Worm (Caenorhabditis elegans) whole organism, young adult: ENCODE data around the gene nduv-3.
"Not testable (repeated sequence)": the region's sequence is repeated elsewhere in the genome, so short reads cannot be mapped to it uniquely, and the experiment has no call there.

Source experiments
- B0035.1 ChIP-seq: sonication (generic microtip); optimal IDR thresholded peaks from 2 replicates; lab custom pipeline; 2016; ENCODE audit warnings: missing genetic modification characterization, mild to moderate bottlenecking, missing compliant biosample characterization, missing genotype, missing genetic modification reagents
- C17E4.6 ChIP-seq: fragments of 200-800 bp; sonication (Bioruptor generic); IDR thresholded peaks from 2 replicates; pipeline ENCODE4 v1.3.6; 2022; ENCODE audit warnings: missing genetic modification reagents, missing genetic modification characterization, missing compliant biosample characterization
- D2030.7 ChIP-seq: fragments of 200-800 bp; sonication (Bioruptor generic); IDR thresholded peaks from 2 replicates; pipeline ENCODE4 v1.3.6; 2022; ENCODE audit warnings: missing genetic modification reagents, missing genetic modification characterization, missing compliant biosample characterization
- F33H1.4 ChIP-seq: fragments of 200-800 bp; sonication (Bioruptor generic); IDR thresholded peaks from 2 replicates; pipeline ENCODE4 v1.3.6; 2022; ENCODE audit warnings: missing genetic modification reagents, missing genetic modification characterization, missing compliant biosample characterization
- K12H6.12 ChIP-seq: fragments of 200-800 bp; sonication (Bioruptor generic); optimal IDR thresholded peaks from 2 replicates; lab custom pipeline; 2018; ENCODE audit warnings: mild to moderate bottlenecking, missing genetic modification characterization, missing compliant biosample characterization
- Y79H2A.3 ChIP-seq: fragments of 200-800 bp; sonication (Bioruptor generic); conservative IDR thresholded peaks from 2 replicates; pipeline ENCODE4 v1.3.6; 2022; ENCODE audit warnings: missing genetic modification reagents, missing genetic modification characterization, missing compliant biosample characterization
- akir-1 ChIP-seq: fragments of 200-800 bp; sonication (Bioruptor generic); optimal IDR thresholded peaks from 2 replicates; lab custom pipeline; 2018; ENCODE audit warnings: mild to moderate bottlenecking, missing genetic modification characterization, moderate library complexity, missing compliant biosample characterization
- attf-3 ChIP-seq: fragments of 200-800 bp; sonication (Bioruptor generic); conservative IDR thresholded peaks from 2 replicates; pipeline ENCODE4 v1.3.6; 2022; ENCODE audit warnings: missing genetic modification reagents, missing genetic modification characterization, missing compliant biosample characterization
- attf-6 ChIP-seq: fragments of 200-800 bp; sonication (Bioruptor generic); IDR thresholded peaks from 2 replicates; pipeline ENCODE4 v1.3.6; 2022; ENCODE audit warnings: missing genetic modification reagents, missing genetic modification characterization, missing compliant biosample characterization
- bed-1 ChIP-seq: fragments of 200-800 bp; sonication (Bioruptor generic); IDR thresholded peaks from 2 replicates; pipeline ENCODE4 v1.3.6; 2022; ENCODE audit warnings: missing genetic modification reagents, missing genetic modification characterization, missing compliant biosample characterization
- cebp-1 ChIP-seq, 2 experiments: fragments of 200-800 bp in 1 of 2; sonication (Bioruptor generic) in 1 of 2; sonication (generic microtip) in 1 of 2; IDR thresholded peaks in 1 of 2; optimal IDR thresholded peaks in 1 of 2; 2 replicates each; pipeline versions ENCODE4 v1.3.6 to Lab custom; 2017 to 2022; ENCODE audit warnings: missing compliant biosample characterization in 2 of 2, missing genetic modification characterization in 2 of 2, mild to moderate bottlenecking in 1 of 2, missing genetic modification reagents in 1 of 2, moderate library complexity in 1 of 2
- dox-1 ChIP-seq: fragments of 200-800 bp; sonication (Bioruptor generic); IDR thresholded peaks from 2 replicates; pipeline ENCODE4 v1.3.6; 2022; ENCODE audit warnings: missing genetic modification reagents, missing genetic modification characterization, missing compliant biosample characterization
- efl-1 ChIP-seq: fragments of 150-350 bp; optimal IDR thresholded peaks from 2 replicates; lab custom pipeline; 2014; ENCODE audit warnings: missing biosample characterization, missing genetic modification reagents, missing genetic modification characterization
- gei-17 ChIP-seq: fragments of 200-800 bp; sonication (Bioruptor generic); optimal IDR thresholded peaks from 2 replicates; lab custom pipeline; 2018; ENCODE audit warnings: mild to moderate bottlenecking, missing genetic modification characterization, missing compliant biosample characterization
- hlh-26 ChIP-seq: fragments of 200-800 bp; sonication (Bioruptor generic); conservative IDR thresholded peaks from 2 replicates; pipeline ENCODE4 v1.3.6; 2022; ENCODE audit warnings: missing genetic modification reagents, missing genetic modification characterization, missing compliant biosample characterization
- hsf-1 ChIP-seq: fragments of 200-800 bp; sonication (Bioruptor generic); IDR thresholded peaks from 2 replicates; pipeline ENCODE4 v1.3.6; 2022; ENCODE audit warnings: missing genetic modification reagents, missing genetic modification characterization, missing compliant biosample characterization
- lin-35 ChIP-seq, 3 experiments: fragments of 150-350 bp in 2 of 3; sonication (generic microtip) in 1 of 3; optimal IDR thresholded peaks; 2 replicates each; lab custom pipeline; 2014 to 2018; ENCODE audit warnings: missing biosample characterization in 3 of 3, missing genetic modification characterization in 3 of 3, missing genetic modification reagents in 3 of 3
- lin-40 ChIP-seq: sonication (generic microtip); optimal IDR thresholded peaks from 2 replicates; lab custom pipeline; 2016; ENCODE audit warnings: missing genetic modification characterization, mild to moderate bottlenecking, missing compliant biosample characterization, missing genotype, missing genetic modification reagents
- lin-54 ChIP-seq: fragments of 200-800 bp; sonication (Bioruptor generic); optimal IDR thresholded peaks from 2 replicates; lab custom pipeline; 2018; ENCODE audit warnings: mild to moderate bottlenecking, missing genetic modification characterization, missing compliant biosample characterization
- lsl-1 ChIP-seq: fragments of 200-800 bp; sonication (Bioruptor generic); optimal IDR thresholded peaks from 2 replicates; lab custom pipeline; 2018; ENCODE audit warnings: mild to moderate bottlenecking, missing genetic modification characterization, moderate library complexity, missing compliant biosample characterization
- lsy-27 ChIP-seq: sonication (generic microtip); optimal IDR thresholded peaks from 2 replicates; lab custom pipeline; 2017; ENCODE audit warnings: missing genetic modification characterization, mild to moderate bottlenecking, missing compliant biosample characterization, antibody characterized with exemption, missing genotype, borderline replicate concordance; ENCODE audit not compliant: insufficient read depth
- madf-6 ChIP-seq: fragments of 200-800 bp; sonication (Bioruptor generic); IDR thresholded peaks from 2 replicates; pipeline ENCODE4 v1.3.6; 2022; ENCODE audit warnings: missing genetic modification reagents, missing genetic modification characterization, missing compliant biosample characterization
- madf-8 ChIP-seq: fragments of 200-800 bp; sonication (Bioruptor generic); conservative IDR thresholded peaks from 2 replicates; pipeline ENCODE4 v1.3.6; 2022; ENCODE audit warnings: missing genetic modification reagents, missing genetic modification characterization, missing compliant biosample characterization
- mes-4 ChIP-seq: sonication (generic microtip); optimal IDR thresholded peaks from 2 replicates; lab custom pipeline; 2016; ENCODE audit warnings: missing genotype, missing genetic modification characterization, missing compliant biosample characterization
- nhr-120 ChIP-seq: fragments of 200-800 bp; sonication (Bioruptor generic); IDR thresholded peaks from 2 replicates; pipeline ENCODE4 v1.3.6; 2022; ENCODE audit warnings: missing genetic modification characterization, missing compliant biosample characterization
- pbrm-1 ChIP-seq: fragments of 200-800 bp; sonication (Bioruptor generic); IDR thresholded peaks from 2 replicates; pipeline ENCODE4 v1.3.6; 2022; ENCODE audit warnings: missing genetic modification reagents, missing genetic modification characterization, missing compliant biosample characterization
- repo-1 ChIP-seq: sonication (generic microtip); optimal IDR thresholded peaks from 2 replicates; lab custom pipeline; 2017; ENCODE audit warnings: mild to moderate bottlenecking, missing genetic modification characterization, missing compliant biosample characterization
- sdz-38 ChIP-seq: sonication (generic microtip); optimal IDR thresholded peaks from 2 replicates; lab custom pipeline; 2016; ENCODE audit warnings: missing genotype, missing genetic modification characterization, missing compliant biosample characterization
- sea-2 ChIP-seq: fragments of 200-800 bp; sonication (Bioruptor generic); IDR thresholded peaks from 2 replicates; pipeline ENCODE4 v1.3.6; 2022; ENCODE audit warnings: missing genetic modification characterization, missing compliant biosample characterization
- sptf-2 ChIP-seq: fragments of 200-800 bp; sonication (Bioruptor generic); optimal IDR thresholded peaks from 2 replicates; lab custom pipeline; 2018; ENCODE audit warnings: mild to moderate bottlenecking, missing genetic modification characterization, missing compliant biosample characterization
- tbx-9 ChIP-seq: sonication (generic microtip); optimal IDR thresholded peaks from 2 replicates; lab custom pipeline; 2016; ENCODE audit warnings: borderline replicate concordance, missing genetic modification characterization, inconsistent platforms, missing compliant biosample characterization
- unc-62 ChIP-seq: fragments of 150-350 bp; optimal IDR thresholded peaks from 2 replicates; lab custom pipeline; 2014; ENCODE audit warnings: missing biosample characterization, missing genetic modification reagents, missing genetic modification characterization
- xnd-1 ChIP-seq: sonication (generic microtip); optimal IDR thresholded peaks from 2 replicates; lab custom pipeline; 2016; ENCODE audit warnings: missing genotype, missing genetic modification reagents, missing genetic modification characterization, missing compliant biosample characterization
- ztf-18 ChIP-seq: sonication (generic microtip); optimal IDR thresholded peaks from 2 replicates; lab custom pipeline; 2016; ENCODE audit warnings: missing genotype, mild to moderate bottlenecking, missing genetic modification characterization, missing compliant biosample characterization
- ztf-25 ChIP-seq: fragments of 200-800 bp; sonication (Bioruptor generic); IDR thresholded peaks from 2 replicates; pipeline ENCODE4 v1.3.6; 2022; ENCODE audit warnings: missing genetic modification reagents, missing genetic modification characterization, missing compliant biosample characterization
- ztf-28 ChIP-seq: fragments of 200-800 bp; sonication (Bioruptor generic); IDR thresholded peaks from 2 replicates; pipeline ENCODE4 v1.3.6; 2022; ENCODE audit warnings: missing genetic modification reagents, missing genetic modification characterization, missing compliant biosample characterization
- ztf-3 ChIP-seq: fragments of 200-800 bp; sonication (Bioruptor generic); optimal IDR thresholded peaks from 2 replicates; lab custom pipeline; 2018; ENCODE audit warnings: mild to moderate bottlenecking, missing genetic modification characterization, missing compliant biosample characterization

Gene nduv-3

ce11 chrIV:2666586-2667100, 25.5 kb downstream of the nduv-3 start, which contains the start of gene Y69A2AR.1 (continued):
- TF ChIP-seq ztf-25 (GFP tag; lab: Robert Waterston, UW) (no peak), hlh-26 (GFP tag; lab: Robert Waterston, UW) (no peak), mes-4 (no peak), C17E4.6 (no peak), attf-3 (0 out of 2 replicates have a peak, but pooled peaks have one; percentile 24), sdz-38 (tag; lab: Kevin White, UChicago) (no peak), ztf-18 (no peak), sea-2 (GFP tag; lab: Robert Waterston, UW) (no peak)

DNA sequence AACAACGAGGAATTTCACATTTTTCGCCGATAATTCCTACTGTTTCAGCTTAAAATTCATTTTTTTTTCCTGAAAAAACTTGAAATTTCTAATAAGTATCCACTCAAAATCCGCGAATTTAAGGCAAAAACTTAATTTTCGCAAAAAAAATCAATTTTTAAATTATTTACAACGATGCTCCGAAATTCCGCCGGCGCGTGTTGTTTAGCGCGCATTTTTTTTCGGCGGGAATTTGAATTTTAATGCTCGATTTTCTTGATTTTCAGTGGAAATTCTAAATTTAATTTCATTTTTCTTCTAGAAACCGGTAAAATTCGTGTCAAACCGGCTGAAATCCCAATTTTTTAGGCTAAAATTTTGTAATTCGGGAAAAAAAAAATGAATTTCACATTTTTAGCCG, 27.0 kb downstream of the nduv-3 start:
- TF ChIP-seq attf-3 (peak; percentile 87), lin-54 (GFP tag; lab: Kevin White, UChicago) (peak; percentile 14), madf-6 (GFP tag; lab: Robert Waterston, UW) (0 out of 2 replicates have a peak, but pooled peaks have one; percentile 14)

ce11 chrIV:2670664-2671063, 29.6 kb downstream of the nduv-3 start:
- TF ChIP-seq lin-54 (GFP tag; lab: Kevin White, UChicago) (peak; percentile 52), efl-1 (GFP tag; lab: Kevin White, UChicago) (peak; percentile 6), attf-3 (peak; percentile 93), madf-8 (GFP tag; lab: Robert Waterston, UW) (no peak), lin-35 (GFP tag; optimal IDR thresholded peaks at IDR 0.05; lab: Kevin White, UChicago) (peak in 1 of 3 experiments; percentile 40)

ce11 chrIV:2671361-2671760, 30.3 kb downstream of the nduv-3 start:
- peak; percentile 77 for TF ChIP-seq attf-3
- 0 out of 2 replicates have a peak, but pooled peaks have one; percentile 18 for TF ChIP-seq D2030.7 (GFP tag; lab: Robert Waterston, UW)
- TF ChIP-seq madf-6 (GFP tag; lab: Robert Waterston, UW), result peak; percentile 71
- peak; percentile 35 for TF ChIP-seq xnd-1 (tag; lab: Kevin White, UChicago)
- peak; percentile 89 for TF ChIP-seq ztf-18
- TF ChIP-seq hsf-1 (GFP tag; lab: Robert Waterston, UW), result peak; percentile 55; the same call in 1 of the 2 replicates
- TF ChIP-seq F33H1.4 (GFP tag; lab: Robert Waterston, UW), result peak; percentile 46
- peak; percentile 19; the same call in 1 of the 2 replicates for TF ChIP-seq dox-1
- TF ChIP-seq ztf-28 (GFP tag; lab: Robert Waterston, UW), result 0 out of 2 replicates have a peak, but pooled peaks have one; percentile 22
- TF ChIP-seq madf-8 (GFP tag; lab: Robert Waterston, UW), result peak; percentile 63

- not testable (repeated sequence) for TF ChIP-seq D2030.7 (GFP tag; lab: Robert Waterston, UW); repo-1 (tag; lab: Kevin White, UChicago); tbx-9 (tag; lab: Kevin White, UChicago)
Measured at ce11 chrIV:2674915-2675314, 33.8 kb downstream of the nduv-3 start, which contains the start of gene gpx-4. gpx-4 (minus strand) TSS chrIV:2675015.

ce11 chrIV:2676281-2676680, 35.2 kb downstream of the nduv-3 start, which contains the start of gene Y94H6A.3:
Y94H6A.3 (plus strand) TSS chrIV:2676512.
- TF ChIP-seq pbrm-1, result peak; percentile 77
- peak; percentile 50 for TF ChIP-seq gei-17 (GFP tag; lab: Kevin White, UChicago)
- TF ChIP-seq lsl-1, result peak; percentile 66
- TF ChIP-seq F33H1.4 (GFP tag; lab: Robert Waterston, UW), result peak; percentile 76
- TF ChIP-seq mes-4, result no peak
- TF ChIP-seq bed-1 (GFP tag; lab: Robert Waterston, UW), result no peak
- TF ChIP-seq nhr-120 (GFP tag; lab: Robert Waterston, UW), result no peak
- no peak for TF ChIP-seq attf-6 (GFP tag; lab: Robert Waterston, UW)
- TF ChIP-seq cebp-1 (GFP tag; IDR thresholded peaks at IDR 0.05; lab: Robert Waterston, UW), result no peak
- TF ChIP-seq cebp-1 (tag; optimal IDR thresholded peaks at IDR 0.05; lab: Kevin White, UChicago), result peak; percentile 79
- TF ChIP-seq unc-62 (GFP tag; lab: Kevin White, UChicago), result no peak
- TF ChIP-seq Y79H2A.3 (GFP tag; lab: Robert Waterston, UW), result no peak
- TF ChIP-seq K12H6.12 (tag; lab: Kevin White, UChicago), result peak; percentile 14
- no peak for TF ChIP-seq ztf-3 (GFP tag; lab: Kevin White, UChicago)
- no peak for TF ChIP-seq akir-1 (GFP tag; lab: Kevin White, UChicago)
- TF ChIP-seq lsy-27 (tag; lab: Kevin White, UChicago), result no peak
- TF ChIP-seq ztf-18, result peak; percentile 96
- TF ChIP-seq B0035.1 (tag; lab: Kevin White, UChicago), result no peak
- peak; percentile 89 for TF ChIP-seq lin-40 (tag; lab: Kevin White, UChicago)
- no peak for TF ChIP-seq sptf-2
